Worm (Caenorhabditis elegans): ENCODE measurements around the gene ints-2.

Gene ints-2

DNA sequence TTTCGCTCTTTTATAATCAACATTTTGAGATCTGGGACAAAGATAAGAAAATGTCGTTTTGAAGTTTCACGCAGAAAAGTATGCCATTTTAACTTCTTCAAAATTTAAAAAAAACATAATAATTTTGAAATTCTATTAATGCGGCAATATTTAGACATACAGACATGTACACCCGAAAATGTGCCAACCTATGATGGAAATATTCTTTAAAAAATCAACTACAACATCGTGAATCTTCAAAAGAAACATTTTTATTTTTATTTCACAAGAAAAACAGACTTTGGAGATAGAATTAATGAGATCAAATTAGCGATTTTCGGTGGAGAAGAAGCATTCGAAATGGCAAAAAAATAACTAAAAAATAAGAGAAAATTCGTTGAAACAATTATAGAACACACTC lies 29.6 kb downstream of the ints-2 start, which contains the start of gene T16A9.5:
Gene T16A9.5 (minus strand): TSS at position 101 of the 400 bp plus-strand sequence.
- TF ChIP-seq zfp-2 (tag; optimal IDR thresholded peaks at IDR 0.05) = no peak

DNA sequence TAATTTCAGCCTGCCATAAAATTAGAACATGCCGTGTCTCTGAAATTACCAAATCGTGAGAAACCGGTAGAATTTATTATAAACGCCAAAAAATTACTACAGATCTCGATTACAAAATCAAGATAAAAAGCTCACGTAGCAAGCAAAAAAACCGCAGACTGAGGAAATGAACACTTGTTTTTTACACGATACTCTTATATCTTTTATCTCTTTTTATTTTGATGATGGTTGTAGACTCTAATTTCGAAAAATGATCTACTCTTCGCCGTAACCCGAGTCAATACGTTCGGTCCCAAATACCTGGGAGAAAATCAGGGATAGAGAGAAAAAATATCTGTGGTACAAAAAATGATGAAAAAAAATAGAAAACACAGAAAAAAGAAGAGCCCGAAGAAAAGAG lies 37.7 kb downstream of the ints-2 start:
- TF ChIP-seq R02D3.7 (tag; optimal IDR thresholded peaks at IDR 0.05) = no peak
- no peak for TF ChIP-seq ceh-20 (GFP tag; IDR thresholded peaks at IDR 0.05)
- TF ChIP-seq saeg-2 (GFP tag; IDR thresholded peaks at IDR 0.05) = no peak
- TF ChIP-seq lin-38 (GFP tag; IDR thresholded peaks at IDR 0.05) = no peak

DNA sequence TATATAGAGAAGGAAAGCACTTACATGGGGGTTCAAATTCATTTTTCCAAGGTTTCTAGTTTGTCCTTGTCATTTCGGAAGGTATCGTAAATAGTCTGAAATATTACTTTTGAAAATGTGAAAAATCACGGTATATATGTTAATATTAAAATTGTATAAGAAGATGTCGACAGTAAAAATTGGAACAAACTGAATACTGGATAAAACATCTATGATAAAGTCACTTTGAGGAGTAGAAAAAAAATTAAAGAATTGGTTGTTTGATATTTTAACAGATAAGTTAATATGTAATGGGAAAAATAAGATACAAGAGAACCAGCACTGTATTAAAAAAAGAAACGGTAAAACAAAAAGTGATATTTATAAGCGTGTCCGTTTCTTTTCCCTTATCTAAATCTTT lies 40.9 kb downstream of the ints-2 start, which contains the start of gene nep-21:
Gene nep-21 (minus strand): TSS at position 101 of the 400 bp plus-strand sequence.
- no peak for TF ChIP-seq ceh-82 (tag; optimal IDR thresholded peaks at IDR 0.05)
- no peak for TF ChIP-seq egl-43 (GFP tag; IDR thresholded peaks at IDR 0.05)
- no peak for TF ChIP-seq saeg-2 (GFP tag; IDR thresholded peaks at IDR 0.05)
- no peak for TF ChIP-seq mdl-1 (tag; optimal IDR thresholded peaks at IDR 0.05)
- no peak for TF ChIP-seq rbr-2 (tag; optimal IDR thresholded peaks at IDR 0.05)
- no peak for TF ChIP-seq daf-8 (GFP tag; IDR thresholded peaks at IDR 0.05)
- no peak for TF ChIP-seq arid-1 (GFP tag; conservative IDR thresholded peaks at IDR 0.05)
- TF ChIP-seq zip-2 (tag; optimal IDR thresholded peaks at IDR 0.05) = no peak

DNA sequence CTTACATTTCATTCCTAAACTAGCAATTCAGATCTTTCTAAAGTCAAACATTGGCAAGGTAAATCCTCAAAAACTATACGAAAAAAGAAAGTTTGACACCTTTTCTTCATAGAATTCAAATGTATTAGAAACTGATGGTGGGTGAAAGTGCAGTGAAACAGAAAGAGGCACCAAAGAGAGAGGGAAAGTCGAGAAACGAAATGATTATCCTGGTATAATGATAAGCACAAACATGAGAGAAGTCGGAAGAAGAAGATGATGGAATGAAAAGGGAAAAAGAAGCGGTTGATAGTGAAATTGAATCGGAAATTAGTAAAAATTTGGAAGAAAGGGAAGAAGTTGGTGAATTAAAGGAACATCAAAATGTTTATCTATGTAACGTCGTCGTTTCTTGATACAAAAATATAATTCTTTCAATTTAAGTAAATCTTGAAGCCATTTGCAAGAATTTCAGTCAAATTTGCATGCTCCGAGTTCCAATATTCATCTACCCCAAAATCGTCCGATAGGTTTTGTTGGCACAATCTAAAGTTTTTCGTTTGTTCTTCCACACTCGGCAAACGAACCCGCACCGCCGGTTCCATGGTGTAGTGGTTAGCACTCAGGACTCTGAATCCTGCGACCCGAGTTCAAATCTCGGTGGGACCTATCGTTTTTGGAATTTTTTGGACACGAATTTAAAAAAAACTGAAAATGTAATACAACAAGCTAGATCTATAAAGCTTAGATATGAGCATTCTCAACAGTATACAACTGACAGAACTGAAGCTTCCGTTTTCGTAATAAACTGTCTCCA lies 45.5 kb downstream of the ints-2 start:
- TF ChIP-seq hif-1 (tag; optimal IDR thresholded peaks at IDR 0.05) (no peak), lin-1 (GFP tag; IDR thresholded peaks at IDR 0.05) (no peak), zag-1 (tag; optimal IDR thresholded peaks at IDR 0.05) (no peak), jun-1 (tag; optimal IDR thresholded peaks at IDR 0.05) (no peak), ceh-44 (GFP tag; IDR thresholded peaks at IDR 0.05) (0 out of 2 replicates have a peak, but pooled peaks have one; percentile 74), vab-7 (GFP tag; IDR thresholded peaks at IDR 0.05) (0 out of 2 replicates have a peak, but pooled peaks have one; percentile 59), dmd-6 (GFP tag; IDR thresholded peaks at IDR 0.05) (0 out of 2 replicates have a peak, but pooled peaks have one; percentile 22), lin-38 (GFP tag; IDR thresholded peaks at IDR 0.05) (0 out of 2 replicates have a peak, but pooled peaks have one; percentile 18), ctbp-1 (GFP tag; IDR thresholded peaks at IDR 0.05) (0 out of 2 replicates have a peak, but pooled peaks have one; percentile 31), skn-1 (tag; optimal IDR thresholded peaks at IDR 0.05) (no peak), ztf-11 (tag; optimal IDR thresholded peaks at IDR 0.05) (no peak), lim-7 (GFP tag; IDR thresholded peaks at IDR 0.05) (peak; percentile 68; the same call in 1 of the 2 replicates), pqm-1 (tag; optimal IDR thresholded peaks at IDR 0.05) (no peak), saeg-2 (GFP tag; IDR thresholded peaks at IDR 0.05) (no peak), cey-2 (tag; optimal IDR thresholded peaks at IDR 0.05; ENCODE audit: borderline replicate concordance, insufficient read depth) (no peak), nhr-41 (GFP tag; IDR thresholded peaks at IDR 0.05) (no peak), pha-4 (GFP tag; IDR thresholded peaks at IDR 0.05) (peak; percentile 54; the same call in 1 of the 2 replicates), pha-4 (tag; optimal IDR thresholded peaks at IDR 0.05) (no peak), lin-29 (GFP tag; IDR thresholded peaks at IDR 0.05) (no peak), gei-8 (GFP tag; optimal IDR thresholded peaks at IDR 0.05) (no peak), Y105C5A.15 (GFP tag; IDR thresholded peaks at IDR 0.05) (no peak), php-3 (GFP tag; IDR thresholded peaks at IDR 0.05) (no peak), unc-130 (GFP tag; optimal IDR thresholded peaks at IDR 0.05) (no peak), zfp-3 (GFP tag; conservative IDR thresholded peaks at IDR 0.05) (no peak), nhr-11 (tag; optimal IDR thresholded peaks at IDR 0.05) (no peak), aha-1 (tag) (peak; percentile 46)

Measured in whole organism, L4 larva.